Fruit fly (Drosophila melanogaster) whole organism, embryonic: ENCODE data around the gene CG11068.

Experiments
- CG7786 ChIP-seq: fragments of 200-800 bp; sonication (Bioruptor generic); optimal IDR thresholded peaks from 2 replicates; lab custom pipeline; 2016; ENCODE audit warnings: missing biosample characterization, missing genetic modification characterization
- CG8089 ChIP-seq: fragments of 200-800 bp; sonication (Bioruptor generic); optimal IDR thresholded peaks from 3 replicates; lab custom pipeline; 2016; ENCODE audit warnings: missing biosample characterization, missing genetic modification characterization
- Neu2 ChIP-seq: fragments of 200-800 bp; sonication (Bioruptor generic); optimal IDR thresholded peaks from 3 replicates; lab custom pipeline; 2016; ENCODE audit warnings: missing biosample characterization, missing genetic modification characterization, borderline replicate concordance
- nerfin-2 ChIP-seq: fragments of 200-800 bp; sonication (Bioruptor generic); IDR thresholded peaks from 2 replicates; pipeline ENCODE4 v1.3.6; 2022; ENCODE audit warnings: missing biosample characterization, missing genetic modification characterization; ENCODE audit not compliant: partially characterized antibody
- sob ChIP-seq: fragments of 200-800 bp; sonication (Bioruptor generic); IDR thresholded peaks from 2 replicates; pipeline ENCODE4 v1.3.6; 2022; ENCODE audit warnings: missing biosample characterization, missing genetic modification characterization

DNA sequence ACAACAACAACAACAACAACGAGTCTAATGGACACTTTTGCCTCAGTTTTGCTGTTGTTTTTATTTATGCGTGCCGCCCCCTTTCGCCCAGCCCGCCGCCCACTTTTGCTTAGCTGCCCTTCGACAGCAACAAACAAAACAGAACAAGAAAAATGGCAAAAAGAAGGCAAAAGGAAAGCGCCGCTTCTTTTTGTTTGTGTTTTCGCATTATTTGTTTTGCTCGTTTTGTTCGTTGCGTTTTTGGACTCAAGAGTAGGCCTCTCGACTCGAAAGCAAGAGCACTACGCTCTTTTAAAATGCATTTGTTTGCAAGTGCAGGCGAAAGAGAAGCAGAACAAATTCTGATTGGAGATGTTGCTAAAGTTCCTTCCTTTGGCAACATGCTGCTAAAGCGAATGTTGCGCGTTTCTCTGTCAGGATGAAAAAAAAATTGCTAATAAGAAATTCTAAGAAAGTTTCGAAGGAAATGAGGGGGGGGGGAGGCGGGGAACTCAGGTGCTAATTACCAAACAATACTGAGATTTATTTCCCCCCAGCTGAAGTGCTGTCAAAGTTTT is 38.2 kb downstream of the CG11068 start:
- TF ChIP-seq sob (no peak), Neu2 (GFP tag; lab: Kevin White, UChicago) (no peak), CG7786 (GFP tag; lab: Kevin White, UChicago) (no peak), CG8089 (GFP tag; lab: Kevin White, UChicago) (no peak), nerfin-2 (GFP tag; lab: Robert Waterston, UW) (no peak)
